4 fruit fly cellular contexts compared by ENCODE assay signal in genomic region chr3R:31662757-31663156, dm6.
TF ChIP-seq lines count a peak whose summit lies in the region.

No protein-coding gene starts in this region.

- TF ChIP-seq CTCF in whole organism, embryonic (GFP tag; optimal IDR thresholded peaks at IDR 0.05; lab: Kevin White, UChicago), result no peak

TF ChIP-seq in whole organism, embryonic, 481 proteins besides CTCF, POLR2A, EP300 and RAD21:
- TF ChIP-seq kni (GFP tag; optimal IDR thresholded peaks at IDR 0.05; lab: Kevin White, UChicago), result peak; percentile 77
- TF ChIP-seq row (GFP tag; IDR thresholded peaks at IDR 0.05; lab: Robert Waterston, UW), result no peak
- TF ChIP-seq sens (GFP tag; lab: Kevin White, UChicago), result peak; percentile 55
- no peak for TF ChIP-seq CG10321 (GFP tag; IDR thresholded peaks at IDR 0.05; lab: Robert Waterston, UW)
- TF ChIP-seq cg (GFP tag; optimal IDR thresholded peaks at IDR 0.05; lab: Kevin White, UChicago), result peak; percentile 32
- peak; percentile 27 to 46 for TF ChIP-seq Trl (optimal IDR thresholded peaks at IDR 0.05; lab: Kevin White, UChicago)
- no peak for TF ChIP-seq Trl (GFP tag; optimal IDR thresholded peaks at IDR 0.05; lab: Kevin White, UChicago)

TF ChIP-seq in whole organism, prepupa, 60 proteins besides CTCF, POLR2A, EP300 and RAD21:
- TF ChIP-seq CG1621 (tag; optimal IDR thresholded peaks at IDR 0.05; lab: Kevin White, UChicago) (no peak), Eip78C (GFP tag; lab: Kevin White, UChicago) (peak; percentile 79), CG15336 (GFP tag; IDR thresholded peaks at IDR 0.05; lab: Robert Waterston, UW) (no peak), Eip75B (GFP tag; optimal IDR thresholded peaks at IDR 0.05; lab: Kevin White, UChicago) (no peak), esn (GFP tag; optimal IDR thresholded peaks at IDR 0.05; lab: Kevin White, UChicago) (no peak), ss (GFP tag; optimal IDR thresholded peaks at IDR 0.05; lab: Kevin White, UChicago) (peak in 1 of 2 experiments; percentile 20), vri (GFP tag; optimal IDR thresholded peaks at IDR 0.05; lab: Kevin White, UChicago) (no peak), CG6163 (GFP tag; IDR thresholded peaks at IDR 0.05; lab: Robert Waterston, UW) (0 out of 3 replicates have a peak, but pooled peaks have one; percentile 20), CG16779 (tag; optimal IDR thresholded peaks at IDR 0.05; lab: Kevin White, UChicago) (no peak), svp (GFP tag; lab: Kevin White, UChicago) (peak; percentile 35), CG31627 (GFP tag; optimal IDR thresholded peaks at IDR 0.05; lab: Kevin White, UChicago) (no peak)
TF ChIP-seq in whole organism, prepupa: peak in this region for 4.

TF ChIP-seq in whole organism, pupa, 21 proteins besides CTCF, POLR2A, EP300 and RAD21:
- TF ChIP-seq CG9948 (tag; optimal IDR thresholded peaks at IDR 0.05; lab: Kevin White, UChicago) (no peak), Pif1A (GFP tag; optimal IDR thresholded peaks at IDR 0.05; lab: Kevin White, UChicago) (peak; percentile 26)

TF ChIP-seq in whole organism, wandering third instar larva, 38 proteins besides CTCF, POLR2A, EP300 and RAD21:
- TF ChIP-seq dl (GFP tag; optimal IDR thresholded peaks at IDR 0.05; lab: Kevin White, UChicago; ENCODE audit: insufficient read depth in 1 of 2, partially characterized antibody in 2 of 2) (no peak), h (GFP tag; optimal IDR thresholded peaks at IDR 0.05; lab: Kevin White, UChicago) (peak; percentile 11)
